Fruit fly (Drosophila melanogaster): Measurements from ENCODE around the gene Aduk.

Gene Aduk

DNA sequence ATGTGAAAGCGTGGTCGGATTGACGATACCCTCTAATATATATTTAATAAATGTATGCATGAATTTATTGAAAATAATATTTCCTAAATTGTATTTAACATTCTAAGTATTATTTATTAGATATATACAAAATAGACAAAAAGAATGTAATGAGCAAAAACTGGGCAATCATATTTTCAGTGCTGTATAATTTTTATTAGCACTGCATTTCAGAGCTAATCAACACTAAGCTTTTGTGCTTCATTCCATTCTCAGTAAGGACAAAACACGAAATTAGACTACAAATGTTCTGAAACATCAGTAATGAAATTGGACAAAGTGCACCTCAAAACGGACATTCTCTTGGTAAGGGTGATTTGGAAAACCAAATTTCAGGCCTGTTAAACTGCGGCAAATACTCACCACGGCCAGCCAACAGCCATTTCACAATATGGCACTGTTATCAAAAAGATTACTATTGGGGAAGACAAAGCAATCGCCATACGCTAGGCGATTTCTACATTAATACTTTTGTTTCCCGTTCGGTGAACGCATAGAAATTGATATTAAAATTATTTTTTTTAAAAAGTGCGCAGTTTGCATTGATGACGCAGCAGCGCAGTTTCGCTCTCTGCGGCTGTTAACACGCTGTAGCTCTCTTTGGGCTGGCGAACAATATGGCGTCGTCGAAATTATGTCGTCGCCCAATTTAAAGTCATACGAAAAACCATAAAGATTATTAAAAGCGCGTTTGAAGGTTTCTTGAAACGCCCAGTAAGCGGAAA, 6.1 kb upstream of the Aduk start (continued):
- TF ChIP-seq sc (optimal IDR thresholded peaks at IDR 0.05) (no peak), sc (GFP tag; optimal IDR thresholded peaks at IDR 0.05) (peak; percentile 86), ase (GFP tag; IDR thresholded peaks at IDR 0.05) (peak; percentile 64; the same call in 2 of the 3 replicates), ab (GFP tag; optimal IDR thresholded peaks at IDR 0.05) (peak; percentile 38), CG34376 (GFP tag; optimal IDR thresholded peaks at IDR 0.05) (no peak), NC2β (GFP tag; optimal IDR thresholded peaks at IDR 0.05) (peak; percentile 41), knrl (GFP tag; IDR thresholded peaks at IDR 0.05; ENCODE audit: partially characterized antibody) (no peak), CG10366 (GFP tag; IDR thresholded peaks at IDR 0.05) (peak; percentile 68), CG18619 (GFP tag; optimal IDR thresholded peaks at IDR 0.05) (peak; percentile 92), CG13894 (tag; optimal IDR thresholded peaks at IDR 0.05) (peak; percentile 88), her (GFP tag; optimal IDR thresholded peaks at IDR 0.05) (peak; percentile 74), CG9215 (GFP tag; IDR thresholded peaks at IDR 0.05) (peak; percentile 81), cato (GFP tag; optimal IDR thresholded peaks at IDR 0.05; ENCODE audit: borderline replicate concordance) (peak; percentile 64)

DNA sequence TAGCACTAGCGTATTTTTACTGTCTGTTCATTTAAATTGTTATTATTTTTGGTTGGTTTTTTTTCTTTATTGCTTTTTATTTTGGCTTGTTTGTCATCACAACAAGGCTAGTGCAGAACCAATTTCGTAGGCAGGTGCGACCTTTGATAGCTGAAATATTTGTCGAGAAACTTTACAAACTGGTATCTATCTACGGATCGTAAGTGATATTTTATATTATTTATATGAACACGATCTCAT, 5.5 kb upstream of the Aduk start, which contains the start of gene drn:
Gene drn, plus strand, starts transcription at position 141 of the 240 bp plus-strand sequence.
- TF ChIP-seq kay (GFP tag; optimal IDR thresholded peaks at IDR 0.05) (no peak), amos (GFP tag; IDR thresholded peaks at IDR 0.05; ENCODE audit: partially characterized antibody) (no peak), pnt (GFP tag; optimal IDR thresholded peaks at IDR 0.05) (no peak), CG7556 (GFP tag; optimal IDR thresholded peaks at IDR 0.05) (no peak)

dm6 chr3R:9339176-9340075, 4.9 kb upstream of the Aduk start:
- TF ChIP-seq NfI (GFP tag; optimal IDR thresholded peaks at IDR 0.05) (peak; percentile 26), nerfin-1 (tag; optimal IDR thresholded peaks at IDR 0.05) (peak; percentile 30), ind (GFP tag; optimal IDR thresholded peaks at IDR 0.05) (peak; percentile 17), exex (tag; optimal IDR thresholded peaks at IDR 0.05) (peak; percentile 46), CG1602 (GFP tag; optimal IDR thresholded peaks at IDR 0.05) (peak; percentile 40), CG11695 (GFP tag; IDR thresholded peaks at IDR 0.05) (peak; percentile 44; the same call in 1 of the 3 replicates), gro (GFP tag; optimal IDR thresholded peaks at IDR 0.05) (no peak), lab (GFP tag; optimal IDR thresholded peaks at IDR 0.05) (peak; percentile 55), CG14050 (GFP tag; IDR thresholded peaks at IDR 0.05) (no peak), CG6854 (GFP tag; optimal IDR thresholded peaks at IDR 0.05) (no peak), zen (tag; optimal IDR thresholded peaks at IDR 0.05) (peak; percentile 59), CG11723 (GFP tag; optimal IDR thresholded peaks at IDR 0.05) (no peak), CoRest (tag; optimal IDR thresholded peaks at IDR 0.05) (peak; percentile 75), kni (GFP tag; optimal IDR thresholded peaks at IDR 0.05) (peak; percentile 90), CG13424 (tag; optimal IDR thresholded peaks at IDR 0.05) (peak; percentile 63), CG1603 (tag; optimal IDR thresholded peaks at IDR 0.05) (peak; percentile 65), CG6654 (GFP tag; optimal IDR thresholded peaks at IDR 0.05) (peak; percentile 7), ato (GFP tag; IDR thresholded peaks at IDR 0.05; ENCODE audit: partially characterized antibody) (no peak), Sox100B (GFP tag; optimal IDR thresholded peaks at IDR 0.05) (peak; percentile 78), fd102C (GFP tag; optimal IDR thresholded peaks at IDR 0.05) (no peak), Antp (GFP tag; optimal IDR thresholded peaks at IDR 0.05) (no peak), CG8765 (GFP tag; IDR thresholded peaks at IDR 0.05) (no peak), CG10366 (GFP tag; IDR thresholded peaks at IDR 0.05) (0 out of 2 replicates have a peak, but pooled peaks have one; percentile 32), zen2 (GFP tag; IDR thresholded peaks at IDR 0.05; ENCODE audit: partially characterized antibody) (no peak), lbe (GFP tag; optimal IDR thresholded peaks at IDR 0.05) (no peak), HHEX (GFP tag; optimal IDR thresholded peaks at IDR 0.05) (peak; percentile 65), Elba2 (GFP tag; optimal IDR thresholded peaks at IDR 0.05) (no peak), vfl (GFP tag; optimal IDR thresholded peaks at IDR 0.05) (no peak), CG11560 (tag; IDR thresholded peaks at IDR 0.05) (no peak)

Measured in whole organism, embryonic.